Fruit fly (Drosophila melanogaster): ENCODE data around the gene Naa20A.

Gene Naa20A

DNA sequence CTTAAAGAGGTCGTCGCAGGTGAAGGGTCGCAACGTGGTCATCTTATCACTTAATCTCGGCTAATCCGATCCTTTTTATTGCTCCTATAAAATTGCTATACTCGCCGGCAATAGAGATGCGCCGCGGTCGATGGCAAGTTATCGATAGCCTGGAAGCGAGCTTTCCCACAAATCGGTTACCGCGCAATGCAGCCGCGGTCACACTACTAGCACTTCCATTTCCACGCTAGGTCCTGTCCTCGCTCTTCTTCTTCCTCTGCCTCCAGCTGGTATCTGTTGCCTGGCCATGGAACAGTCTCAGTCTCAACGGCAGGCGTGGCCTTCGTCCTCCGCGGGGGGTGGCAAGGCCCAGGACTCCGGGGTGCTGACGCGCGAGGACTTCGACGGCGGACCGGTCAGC, at the start of gene Naa20A, which contains the start of gene MKP-4:
TSS of gene Naa20A (minus strand) at position 151 of the 400 bp plus-strand sequence.
TSS of gene MKP-4 (plus strand) at position 191 of the 400 bp plus-strand sequence.
- TF ChIP-seq CG31627 (GFP tag; optimal IDR thresholded peaks at IDR 0.05) (no peak), CG7368 (GFP tag; optimal IDR thresholded peaks at IDR 0.05) (no peak), CG1621 (tag; optimal IDR thresholded peaks at IDR 0.05) (no peak), esn (GFP tag; optimal IDR thresholded peaks at IDR 0.05) (peak; percentile 15), svp (GFP tag) (no peak), CG10631 (GFP tag; optimal IDR thresholded peaks at IDR 0.05) (no peak), acj6 (GFP tag; optimal IDR thresholded peaks at IDR 0.05) (no peak)

DNA sequence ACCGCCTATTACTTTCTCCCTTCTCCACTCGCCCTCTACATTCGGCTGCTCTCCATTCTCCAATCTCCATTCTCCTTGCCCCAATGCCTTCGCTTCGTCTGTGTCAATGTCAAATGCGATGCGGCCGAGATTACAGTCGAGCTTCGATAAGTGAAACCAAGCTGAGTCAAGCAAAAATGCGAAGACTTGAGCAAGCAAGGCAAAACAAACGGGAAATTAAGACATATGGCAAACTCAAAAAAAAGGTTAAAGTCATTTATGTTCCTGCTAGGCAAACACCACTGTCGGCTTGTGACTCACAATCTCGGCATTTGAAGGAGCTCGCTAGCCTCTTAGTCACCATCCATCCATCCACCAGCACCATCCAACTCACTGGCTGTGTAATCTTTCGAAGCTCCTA, 45.5 kb upstream of the Naa20A start:
- TF ChIP-seq Eip93F (GFP tag; optimal IDR thresholded peaks at IDR 0.05) (peak; percentile 99), Sox15 (GFP tag; optimal IDR thresholded peaks at IDR 0.05) (peak; percentile 98), vri (GFP tag; optimal IDR thresholded peaks at IDR 0.05) (peak; percentile 99), CG11294 (GFP tag; IDR thresholded peaks at IDR 0.05) (peak; percentile 90), OdsH (GFP tag; optimal IDR thresholded peaks at IDR 0.05) (peak; percentile 99), Blimp-1 (GFP tag; optimal IDR thresholded peaks at IDR 0.05) (peak; percentile 94), CG11762 (GFP tag; optimal IDR thresholded peaks at IDR 0.05; ENCODE audit: insufficient read depth) (peak; percentile 97), CG15336 (GFP tag; IDR thresholded peaks at IDR 0.05) (peak; percentile 97), Sox102F (GFP tag; optimal IDR thresholded peaks at IDR 0.05) (peak; percentile 99), esn (GFP tag; optimal IDR thresholded peaks at IDR 0.05) (peak; percentile 100), CG10631 (GFP tag; optimal IDR thresholded peaks at IDR 0.05) (peak; percentile 99), CG6808 (GFP tag; optimal IDR thresholded peaks at IDR 0.05) (peak; percentile 97), lz (GFP tag; optimal IDR thresholded peaks at IDR 0.05) (peak; percentile 99), CG34406 (GFP tag; optimal IDR thresholded peaks at IDR 0.05) (peak; percentile 98), CG3032 (tag; optimal IDR thresholded peaks at IDR 0.05) (peak; percentile 96), CG3919 (GFP tag; optimal IDR thresholded peaks at IDR 0.05) (peak; percentile 99), CG4318 (GFP tag; optimal IDR thresholded peaks at IDR 0.05) (peak; percentile 95), topi (GFP tag; optimal IDR thresholded peaks at IDR 0.05) (peak; percentile 99), CG11902 (GFP tag; optimal IDR thresholded peaks at IDR 0.05) (peak; percentile 98), CG6163 (GFP tag; IDR thresholded peaks at IDR 0.05) (peak; percentile 99), Smox (GFP tag; optimal IDR thresholded peaks at IDR 0.05) (peak; percentile 99), Ets21C (GFP tag; optimal IDR thresholded peaks at IDR 0.05) (peak; percentile 99), CG7368 (GFP tag; optimal IDR thresholded peaks at IDR 0.05) (peak; percentile 99), cyc (GFP tag; optimal IDR thresholded peaks at IDR 0.05) (peak; percentile 99), fkh (GFP tag; optimal IDR thresholded peaks at IDR 0.05) (no peak), Lpt (GFP tag; optimal IDR thresholded peaks at IDR 0.05) (peak; percentile 98), CG8632 (GFP tag; optimal IDR thresholded peaks at IDR 0.05) (peak; percentile 98), Hr38 (GFP tag; optimal IDR thresholded peaks at IDR 0.05) (peak; percentile 86), fd59A (GFP tag; optimal IDR thresholded peaks at IDR 0.05) (peak; percentile 98), Hr39 (GFP tag; optimal IDR thresholded peaks at IDR 0.05) (peak; percentile 100), pdm3 (GFP tag; optimal IDR thresholded peaks at IDR 0.05) (peak; percentile 99), CG1621 (tag; optimal IDR thresholded peaks at IDR 0.05) (peak; percentile 98), CG6854 (GFP tag; optimal IDR thresholded peaks at IDR 0.05) (peak; percentile 98), spab (GFP tag; optimal IDR thresholded peaks at IDR 0.05) (peak; percentile 95), Met (GFP tag; optimal IDR thresholded peaks at IDR 0.05) (peak; percentile 99), Gug (GFP tag; IDR thresholded peaks at IDR 0.05) (peak; percentile 97), CG10669 (GFP tag; optimal IDR thresholded peaks at IDR 0.05) (peak; percentile 98), ss (GFP tag; optimal IDR thresholded peaks at IDR 0.05) (peak; percentile 97 to 98), CG16779 (tag; optimal IDR thresholded peaks at IDR 0.05) (peak; percentile 95), CG8119 (GFP tag; IDR thresholded peaks at IDR 0.05) (peak; percentile 97), CG8319 (GFP tag; optimal IDR thresholded peaks at IDR 0.05) (peak; percentile 98), Eip78C (GFP tag) (peak; percentile 100), CG31627 (GFP tag; optimal IDR thresholded peaks at IDR 0.05) (peak; percentile 99), eg (GFP tag; IDR thresholded peaks at IDR 0.05) (peak; percentile 97), CG32006 (GFP tag; optimal IDR thresholded peaks at IDR 0.05) (peak; percentile 97), achi (GFP tag; optimal IDR thresholded peaks at IDR 0.05) (peak; percentile 98), acj6 (GFP tag; optimal IDR thresholded peaks at IDR 0.05) (peak; percentile 99), salr (GFP tag; optimal IDR thresholded peaks at IDR 0.05) (peak; percentile 94 to 97)

Data from whole organism, prepupa.